Worm (Caenorhabditis elegans) whole organism, L4/young adult: ENCODE results near the gene irld-61.

Source experiments
- W03F9.2 ChIP-seq: fragments of 150-350 bp; optimal IDR thresholded peaks from 2 replicates; lab custom pipeline; 2014; ENCODE audit warnings: missing biosample characterization, missing genetic modification characterization
- dao-5 ChIP-seq: sonication (generic microtip); optimal IDR thresholded peaks from 2 replicates; lab custom pipeline; 2016; ENCODE audit warnings: missing genotype, missing genetic modification characterization, moderate library complexity, missing compliant biosample characterization
- him-1 ChIP-seq: sonication (generic microtip); optimal IDR thresholded peaks from 2 replicates; lab custom pipeline; 2016; ENCODE audit warnings: missing genotype, missing genetic modification reagents, missing genetic modification characterization, missing compliant biosample characterization

DNA sequence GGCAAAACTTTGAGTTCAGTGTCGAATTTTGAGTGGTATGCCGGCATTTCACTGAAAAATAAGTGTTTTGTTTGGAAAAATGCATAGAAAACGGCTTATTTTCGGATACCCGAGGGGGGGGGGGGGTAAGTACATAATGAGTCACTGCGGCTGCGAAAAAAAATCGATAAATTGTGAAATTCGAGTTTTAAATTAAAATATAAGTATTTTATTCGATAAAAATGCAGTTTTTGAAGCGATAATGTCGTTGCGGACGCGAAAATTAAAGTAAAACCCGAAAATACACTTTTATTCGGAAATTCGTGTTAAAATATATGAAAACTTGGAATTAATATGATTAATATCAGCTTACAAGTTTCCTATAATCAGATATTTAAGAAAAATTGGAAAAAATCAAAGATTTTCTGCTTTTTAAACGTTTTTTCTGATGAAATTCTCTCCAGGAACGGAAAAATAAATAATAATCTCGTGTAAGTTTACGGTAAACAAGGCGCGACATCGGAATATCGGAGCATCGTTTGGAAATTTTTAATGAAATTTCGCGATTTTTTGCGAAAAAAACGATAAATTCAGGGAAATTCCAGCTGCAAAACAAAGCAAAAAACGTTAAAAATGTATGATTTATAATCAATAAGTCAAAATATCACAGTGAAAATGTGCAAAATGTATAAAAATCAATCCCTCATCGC lies 53.8 kb downstream of the irld-61 start, which contains the start of gene arx-5:
- TF ChIP-seq him-1, result no peak
- TF ChIP-seq dao-5, result no peak
- no peak for TF ChIP-seq W03F9.2 (tag; lab: Kevin White, UChicago)
